Fruit fly (Drosophila melanogaster) whole organism, prepupa: ENCODE measurements around the gene Jon66Ci.

ENCODE experiments used
- Blimp-1 ChIP-seq: fragments of 200-800 bp; sonication (Bioruptor generic); optimal IDR thresholded peaks from 3 replicates; lab custom pipeline; 2017; ENCODE audit warnings: missing biosample characterization, missing genetic modification characterization, mild to moderate bottlenecking, moderate library complexity, missing genetic modification reagents
- CG10631 ChIP-seq: fragments of 200-800 bp; sonication (Bioruptor generic); optimal IDR thresholded peaks from 2 replicates; lab custom pipeline; 2016; ENCODE audit warnings: missing biosample characterization, missing genetic modification characterization
- CG11294 ChIP-seq: fragments of 200-800 bp; sonication (Bioruptor generic); IDR thresholded peaks from 2 replicates; pipeline ENCODE4 v1.3.6; 2022; ENCODE audit warnings: missing biosample characterization, missing genetic modification characterization
- CG11762 ChIP-seq: fragments of 200-800 bp; sonication (Bioruptor generic); optimal IDR thresholded peaks from 3 replicates; lab custom pipeline; 2016; ENCODE audit warnings: missing biosample characterization, missing genetic modification characterization; ENCODE audit not compliant: insufficient read depth
- CG11902 ChIP-seq: fragments of 200-800 bp; sonication (Bioruptor generic); optimal IDR thresholded peaks from 3 replicates; lab custom pipeline; 2016; ENCODE audit warnings: missing biosample characterization, missing genetic modification characterization
- CG15336 ChIP-seq: fragments of 200-800 bp; sonication (Bioruptor generic); IDR thresholded peaks from 2 replicates; pipeline ENCODE4 v1.3.6; 2022; ENCODE audit warnings: missing biosample characterization, missing genetic modification characterization
- CG1621 ChIP-seq: fragments of 200-800 bp; sonication (Bioruptor generic); optimal IDR thresholded peaks from 3 replicates; lab custom pipeline; 2018; ENCODE audit warnings: missing biosample characterization, mild to moderate bottlenecking, missing genetic modification characterization
- CG16779 ChIP-seq: fragments of 200-800 bp; sonication (Bioruptor generic); optimal IDR thresholded peaks from 3 replicates; lab custom pipeline; 2017; ENCODE audit warnings: missing biosample characterization, mild to moderate bottlenecking, missing genetic modification characterization
- CG3032 ChIP-seq: fragments of 200-800 bp; optimal IDR thresholded peaks from 2 replicates; lab custom pipeline; 2019; ENCODE audit warnings: missing biosample characterization, mild to moderate bottlenecking, missing genetic modification characterization, moderate library complexity
- CG31627 ChIP-seq: fragments of 200-800 bp; sonication (Bioruptor generic); optimal IDR thresholded peaks from 3 replicates; lab custom pipeline; 2016; ENCODE audit warnings: missing biosample characterization, missing genetic modification characterization
- CG32006 ChIP-seq: fragments of 200-800 bp; sonication (Bioruptor generic); optimal IDR thresholded peaks from 3 replicates; lab custom pipeline; 2017; ENCODE audit warnings: missing biosample characterization, mild to moderate bottlenecking, missing genetic modification characterization
- CG34406 ChIP-seq: fragments of 200-800 bp; sonication (Bioruptor generic); optimal IDR thresholded peaks from 3 replicates; lab custom pipeline; 2016; ENCODE audit warnings: missing biosample characterization, missing genetic modification characterization
- CG3919 ChIP-seq: fragments of 200-800 bp; sonication (Bioruptor generic); optimal IDR thresholded peaks from 3 replicates; lab custom pipeline; 2016; ENCODE audit warnings: missing biosample characterization, missing genetic modification characterization
- CG4318 ChIP-seq: fragments of 200-800 bp; sonication (Bioruptor generic); optimal IDR thresholded peaks from 3 replicates; lab custom pipeline; 2017; ENCODE audit warnings: missing biosample characterization, mild to moderate bottlenecking, missing genetic modification characterization
- CG6163 ChIP-seq: fragments of 200-800 bp; sonication (Bioruptor generic); IDR thresholded peaks from 3 replicates; pipeline ENCODE4 v1.3.6; 2022; ENCODE audit warnings: missing biosample characterization, missing genetic modification characterization
- CG6276 ChIP-seq: fragments of 200-800 bp; sonication (Bioruptor generic); optimal IDR thresholded peaks from 2 replicates; lab custom pipeline; 2017; ENCODE audit warnings: missing biosample characterization, mild to moderate bottlenecking, missing genetic modification characterization
- CG6808 ChIP-seq: fragments of 200-800 bp; sonication (Bioruptor generic); optimal IDR thresholded peaks from 3 replicates; lab custom pipeline; 2017; ENCODE audit warnings: missing biosample characterization, missing genetic modification characterization, mild to moderate bottlenecking, moderate library complexity, missing genetic modification reagents
- CG7368 ChIP-seq: fragments of 200-800 bp; sonication (Bioruptor generic); optimal IDR thresholded peaks from 3 replicates; lab custom pipeline; 2016; ENCODE audit warnings: missing biosample characterization, missing genetic modification characterization
- CG8119 ChIP-seq: fragments of 200-800 bp; sonication (Bioruptor generic); IDR thresholded peaks from 3 replicates; pipeline ENCODE4 v1.3.6; 2022; ENCODE audit warnings: missing biosample characterization, missing genetic modification characterization
- CG8319 ChIP-seq: fragments of 200-800 bp; sonication (Bioruptor generic); optimal IDR thresholded peaks from 3 replicates; lab custom pipeline; 2016; ENCODE audit warnings: missing biosample characterization, missing genetic modification characterization
- CG8632 ChIP-seq: fragments of 200-800 bp; sonication (Bioruptor generic); optimal IDR thresholded peaks from 3 replicates; lab custom pipeline; 2016; ENCODE audit warnings: missing biosample characterization, missing genetic modification characterization
- CG9139 ChIP-seq: fragments of 200-800 bp; sonication (Bioruptor generic); optimal IDR thresholded peaks from 3 replicates; lab custom pipeline; 2017; ENCODE audit warnings: missing biosample characterization, mild to moderate bottlenecking, missing genetic modification characterization
- Eip78C ChIP-seq: fragments of 200-800 bp; sonication (Bioruptor generic); peaks from one replicate; lab custom pipeline; 2016; ENCODE audit warnings: missing biosample characterization, missing genetic modification characterization
- Eip93F ChIP-seq: fragments of 200-800 bp; sonication (Bioruptor generic); optimal IDR thresholded peaks from 2 replicates; lab custom pipeline; 2016; ENCODE audit warnings: missing biosample characterization, mild to moderate bottlenecking, missing genetic modification characterization
- Ets21C ChIP-seq: fragments of 200-800 bp; sonication (Bioruptor generic); optimal IDR thresholded peaks from 3 replicates; lab custom pipeline; 2016; ENCODE audit warnings: missing biosample characterization, missing genetic modification characterization
- Ets96B ChIP-seq: fragments of 200-800 bp; optimal IDR thresholded peaks from 2 replicates; lab custom pipeline; 2019; ENCODE audit warnings: missing biosample characterization, mild to moderate bottlenecking, missing genetic modification characterization, moderate library complexity
- Gug ChIP-seq: fragments of 200-800 bp; sonication (Bioruptor generic); IDR thresholded peaks from 2 replicates; pipeline ENCODE4 v1.3.6; 2022; ENCODE audit warnings: missing biosample characterization, missing genetic modification characterization
- Hr38 ChIP-seq: sonication (Bioruptor generic); optimal IDR thresholded peaks from 2 replicates; lab custom pipeline; 2016; ENCODE audit warnings: missing biosample characterization, missing genetic modification characterization
- Lpt ChIP-seq: fragments of 200-800 bp; sonication (Bioruptor generic); optimal IDR thresholded peaks from 3 replicates; lab custom pipeline; 2016; ENCODE audit warnings: missing biosample characterization, missing genetic modification characterization
- Met ChIP-seq: fragments of 200-800 bp; sonication (Bioruptor generic); optimal IDR thresholded peaks from 3 replicates; lab custom pipeline; 2016; ENCODE audit warnings: missing biosample characterization, missing genetic modification characterization
- Smox ChIP-seq: fragments of 200-800 bp; sonication (Bioruptor generic); optimal IDR thresholded peaks from 3 replicates; lab custom pipeline; 2016; ENCODE audit warnings: missing biosample characterization, missing genetic modification characterization
- Sox102F ChIP-seq: fragments of 200-800 bp; sonication (Bioruptor generic); optimal IDR thresholded peaks from 2 replicates; lab custom pipeline; 2016; ENCODE audit warnings: missing biosample characterization, mild to moderate bottlenecking, missing genetic modification characterization
- Sox14 ChIP-seq: fragments of 200-800 bp; sonication (Bioruptor generic); optimal IDR thresholded peaks from 3 replicates; lab custom pipeline; 2016; ENCODE audit warnings: missing biosample characterization, missing genetic modification characterization
- Sox15 ChIP-seq: fragments of 200-800 bp; sonication (Bioruptor generic); optimal IDR thresholded peaks from 3 replicates; lab custom pipeline; 2016; ENCODE audit warnings: missing biosample characterization, missing genetic modification characterization
- acj6 ChIP-seq: fragments of 200-800 bp; sonication (Bioruptor generic); optimal IDR thresholded peaks from 3 replicates; lab custom pipeline; 2016; ENCODE audit warnings: missing biosample characterization, missing genetic modification characterization
- cyc ChIP-seq: fragments of 200-800 bp; sonication (Bioruptor generic); optimal IDR thresholded peaks from 3 replicates; lab custom pipeline; 2016; ENCODE audit warnings: missing biosample characterization, missing genetic modification characterization
- dac ChIP-seq: fragments of 200-800 bp; sonication (Bioruptor generic); optimal IDR thresholded peaks from 2 replicates; lab custom pipeline; 2017; ENCODE audit warnings: missing biosample characterization, mild to moderate bottlenecking, missing genetic modification characterization
- dsx ChIP-seq: fragments of 200-800 bp; optimal IDR thresholded peaks from 3 replicates; lab custom pipeline; 2019; ENCODE audit warnings: missing biosample characterization, mild to moderate bottlenecking, missing genetic modification characterization, moderate library complexity; ENCODE audit not compliant: poor library complexity, severe bottlenecking
- fd59A ChIP-seq: fragments of 200-800 bp; sonication (Bioruptor generic); optimal IDR thresholded peaks from 2 replicates; lab custom pipeline; 2017; ENCODE audit warnings: missing biosample characterization, mild to moderate bottlenecking, missing genetic modification characterization, missing genetic modification reagents
- fd85E ChIP-seq: fragments of 200-800 bp; sonication (Bioruptor generic); optimal IDR thresholded peaks from 3 replicates; lab custom pipeline; 2016; ENCODE audit warnings: missing biosample characterization, missing genetic modification characterization
- fkh ChIP-seq: fragments of 200-800 bp; sonication (Bioruptor generic); optimal IDR thresholded peaks from 3 replicates; lab custom pipeline; 2017; ENCODE audit warnings: missing biosample characterization, mild to moderate bottlenecking, missing genetic modification characterization, moderate library complexity
- net ChIP-seq: fragments of 200-800 bp; sonication (Bioruptor generic); optimal IDR thresholded peaks from 3 replicates; lab custom pipeline; 2016; ENCODE audit warnings: missing biosample characterization, missing genetic modification characterization
- pdm3 ChIP-seq: fragments of 200-800 bp; sonication (Bioruptor generic); optimal IDR thresholded peaks from 3 replicates; lab custom pipeline; 2016; ENCODE audit warnings: missing biosample characterization, missing genetic modification characterization
- spab ChIP-seq: fragments of 200-800 bp; sonication (Bioruptor generic); optimal IDR thresholded peaks from 2 replicates; lab custom pipeline; 2017; ENCODE audit warnings: missing biosample characterization, mild to moderate bottlenecking, missing genetic modification characterization, missing genetic modification reagents
- ss ChIP-seq, 2 experiments: fragments of 200-800 bp; sonication (Bioruptor generic); optimal IDR thresholded peaks; 2 replicates in 1 of 2; 3 replicates in 1 of 2; lab custom pipeline; 2017 to 2018; ENCODE audit warnings: mild to moderate bottlenecking in 2 of 2, missing biosample characterization in 2 of 2, missing genetic modification characterization in 2 of 2, moderate library complexity in 1 of 2
- svp ChIP-seq: fragments of 200-800 bp; sonication (Bioruptor generic); peaks from one replicate; lab custom pipeline; 2016; ENCODE audit warnings: missing biosample characterization, missing genetic modification characterization
- topi ChIP-seq: fragments of 200-800 bp; sonication (Bioruptor generic); optimal IDR thresholded peaks from 3 replicates; lab custom pipeline; 2016; ENCODE audit warnings: missing biosample characterization, missing genetic modification characterization
- vri ChIP-seq: fragments of 200-800 bp; sonication (Bioruptor generic); optimal IDR thresholded peaks from 3 replicates; lab custom pipeline; 2016; ENCODE audit warnings: missing biosample characterization, mild to moderate bottlenecking, missing genetic modification characterization

The Jon66Ci gene

dm6 chr3L:8360063-8360642 lies 31.2 kb upstream of the Jon66Ci start (continued):
- TF ChIP-seq CG11902 (GFP tag; lab: Kevin White, UChicago) = no peak
- TF ChIP-seq CG16779 (tag; lab: Kevin White, UChicago) = peak; percentile 6
- peak; percentile 44 for TF ChIP-seq CG32006 (GFP tag; lab: Kevin White, UChicago)
- TF ChIP-seq CG6276 (GFP tag; lab: Kevin White, UChicago) = peak; percentile 84
- TF ChIP-seq fd59A = peak; percentile 10
- no peak for TF ChIP-seq pdm3 (GFP tag; lab: Kevin White, UChicago)
- peak; percentile 20 for TF ChIP-seq dsx (GFP tag; lab: Kevin White, UChicago)

dm6 chr3L:8360643-8361110 lies 30.7 kb upstream of the Jon66Ci start, which contains the start of gene Idh:
Gene Idh (minus strand): TSS chr3L:8360906.
- TF ChIP-seq net (GFP tag; lab: Kevin White, UChicago) = peak; percentile 63
- TF ChIP-seq Eip78C (GFP tag; lab: Kevin White, UChicago) = peak; percentile 82
- no peak for TF ChIP-seq Sox14 (GFP tag; lab: Kevin White, UChicago)
- no peak for TF ChIP-seq fd59A
- no peak for TF ChIP-seq acj6 (GFP tag; lab: Kevin White, UChicago)
- TF ChIP-seq Ets21C (GFP tag; lab: Kevin White, UChicago) = no peak
- TF ChIP-seq Gug (GFP tag; lab: Robert Waterston, UW) = no peak
- no peak for TF ChIP-seq CG8632 (GFP tag; lab: Kevin White, UChicago)
- peak; percentile 4 for TF ChIP-seq topi (GFP tag; lab: Kevin White, UChicago)
- peak; percentile 20 for TF ChIP-seq Met (GFP tag; lab: Kevin White, UChicago)
- TF ChIP-seq Smox = no peak
- no peak for TF ChIP-seq Sox15
- TF ChIP-seq CG11762 (GFP tag; lab: Kevin White, UChicago) = no peak
- TF ChIP-seq CG16779 (tag; lab: Kevin White, UChicago) = no peak
- TF ChIP-seq CG1621 (tag; lab: Kevin White, UChicago) = no peak
- TF ChIP-seq cyc (GFP tag; lab: Kevin White, UChicago) = no peak
- TF ChIP-seq CG6808 (GFP tag; lab: Kevin White, UChicago) = peak; percentile 12
- TF ChIP-seq CG6163 (GFP tag; lab: Robert Waterston, UW) = peak; percentile 38; the same call in 1 of the 3 replicates
- TF ChIP-seq CG31627 (GFP tag; lab: Kevin White, UChicago) = no peak
- TF ChIP-seq CG10631 (GFP tag; lab: Kevin White, UChicago) = no peak
- TF ChIP-seq Ets96B (tag; lab: Kevin White, UChicago) = no peak
- TF ChIP-seq CG3032 (tag; lab: Kevin White, UChicago) = no peak
- no peak for TF ChIP-seq CG11902 (GFP tag; lab: Kevin White, UChicago)
- TF ChIP-seq Sox102F (GFP tag; lab: Kevin White, UChicago) = peak; percentile 58
- TF ChIP-seq Lpt (GFP tag; lab: Kevin White, UChicago) = peak; percentile 17
- no peak for TF ChIP-seq Hr38 (GFP tag; lab: Kevin White, UChicago)
- TF ChIP-seq Eip93F (GFP tag; lab: Kevin White, UChicago) = no peak
- TF ChIP-seq CG8319 = no peak
- no peak for TF ChIP-seq fkh (GFP tag; lab: Kevin White, UChicago)
- peak; percentile 47 for TF ChIP-seq CG6276 (GFP tag; lab: Kevin White, UChicago)
- no peak for TF ChIP-seq CG8119 (GFP tag; lab: Robert Waterston, UW)
- TF ChIP-seq svp (GFP tag; lab: Kevin White, UChicago) = peak; percentile 84
- no peak for TF ChIP-seq pdm3 (GFP tag; lab: Kevin White, UChicago)
- no peak for TF ChIP-seq CG11294 (GFP tag; lab: Robert Waterston, UW)
- no peak for TF ChIP-seq CG9139 (GFP tag; lab: Kevin White, UChicago)
- peak; percentile 50; the same call in 1 of the 2 replicates for TF ChIP-seq CG15336 (GFP tag; lab: Robert Waterston, UW)
- no peak for TF ChIP-seq spab (GFP tag; lab: Kevin White, UChicago)
- TF ChIP-seq CG32006 (GFP tag; lab: Kevin White, UChicago) = no peak
- TF ChIP-seq dsx (GFP tag; lab: Kevin White, UChicago) = peak; percentile 24
- TF ChIP-seq Blimp-1 (GFP tag; lab: Kevin White, UChicago) = peak; percentile 25
- TF ChIP-seq CG7368 = no peak
- peak in 1 of 2 experiments; percentile 32 for TF ChIP-seq ss (GFP tag; optimal IDR thresholded peaks at IDR 0.05; lab: Kevin White, UChicago)
- no peak for TF ChIP-seq fd85E
- TF ChIP-seq CG34406 (GFP tag; lab: Kevin White, UChicago) = peak; percentile 18
- no peak for TF ChIP-seq CG4318 (GFP tag; lab: Kevin White, UChicago)
- no peak for TF ChIP-seq dac (GFP tag; lab: Kevin White, UChicago)
- peak; percentile 79 for TF ChIP-seq vri (GFP tag; lab: Kevin White, UChicago)
- peak; percentile 17 for TF ChIP-seq CG3919 (GFP tag; lab: Kevin White, UChicago)
